Fruit fly (Drosophila melanogaster): ENCODE results near the gene fws.

DNA sequence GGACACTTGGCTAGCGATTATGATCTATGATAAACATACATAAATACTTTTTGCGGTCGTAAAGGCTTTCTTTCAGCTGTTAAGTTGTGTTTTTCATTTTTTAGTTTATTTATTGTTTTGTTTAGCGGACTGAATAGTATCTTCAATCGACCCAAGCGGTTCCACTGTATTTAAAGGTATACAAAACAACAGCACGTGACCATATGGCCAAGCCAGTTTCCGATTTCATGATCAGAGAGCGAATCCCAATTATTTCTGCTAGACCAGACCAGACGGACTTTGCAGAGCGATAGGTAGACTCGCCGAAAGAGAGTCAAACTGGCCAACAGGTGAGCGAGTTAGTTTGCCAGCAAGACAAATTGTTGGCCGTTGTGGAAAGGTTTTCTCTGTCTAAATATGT lies 9.3 kb downstream of the fws start, which contains the start of gene Sgt:
- no peak for TF ChIP-seq CG7372 (GFP tag; IDR thresholded peaks at IDR 0.05)
- no peak for TF ChIP-seq CG3065 (GFP tag; optimal IDR thresholded peaks at IDR 0.05)

All from whole organism, embryonic.